Fruit fly (Drosophila melanogaster) whole organism, wandering third instar larva: ENCODE results near the gene PGRP-LD.

Source experiments
- Abd-B ChIP-seq: fragments of >200 bp; optimal IDR thresholded peaks from 2 replicates; lab custom pipeline; 2017; ENCODE audit warnings: missing biosample characterization, missing genetic modification characterization
- CrebA ChIP-seq: fragments of 200-800 bp; sonication (Bioruptor generic); optimal IDR thresholded peaks from 2 replicates; lab custom pipeline; 2016; ENCODE audit warnings: missing biosample characterization, mild to moderate bottlenecking, missing genetic modification characterization, borderline replicate concordance
- Vsx2 ChIP-seq: fragments of 200-300, 225-300 bp; sonication (Bioruptor generic); optimal IDR thresholded peaks from 2 replicates; lab custom pipeline; 2018; ENCODE audit warnings: missing biosample characterization, missing genetic modification characterization; ENCODE audit not compliant: partially characterized antibody
- dmrt93B ChIP-seq: fragments of 200-800 bp; sonication (Bioruptor generic); optimal IDR thresholded peaks from 2 replicates; lab custom pipeline; 2018; ENCODE audit warnings: missing biosample characterization, mild to moderate bottlenecking, missing genetic modification characterization
- h ChIP-seq: fragments of 200-800 bp; sonication (Bioruptor generic); optimal IDR thresholded peaks from 3 replicates; lab custom pipeline; 2016; ENCODE audit warnings: missing biosample characterization, mild to moderate bottlenecking, missing genetic modification characterization
- pan ChIP-seq: fragments of >200 bp; optimal IDR thresholded peaks from 2 replicates; lab custom pipeline; 2017
- tai ChIP-seq: sonication (Bioruptor generic); optimal IDR thresholded peaks from 2 replicates; lab custom pipeline; 2016; ENCODE audit warnings: missing biosample characterization, missing genetic modification characterization
- usp ChIP-seq: fragments of >200 bp; optimal IDR thresholded peaks from 2 replicates; lab custom pipeline; 2017; ENCODE audit warnings: missing biosample characterization, missing genetic modification characterization

DNA sequence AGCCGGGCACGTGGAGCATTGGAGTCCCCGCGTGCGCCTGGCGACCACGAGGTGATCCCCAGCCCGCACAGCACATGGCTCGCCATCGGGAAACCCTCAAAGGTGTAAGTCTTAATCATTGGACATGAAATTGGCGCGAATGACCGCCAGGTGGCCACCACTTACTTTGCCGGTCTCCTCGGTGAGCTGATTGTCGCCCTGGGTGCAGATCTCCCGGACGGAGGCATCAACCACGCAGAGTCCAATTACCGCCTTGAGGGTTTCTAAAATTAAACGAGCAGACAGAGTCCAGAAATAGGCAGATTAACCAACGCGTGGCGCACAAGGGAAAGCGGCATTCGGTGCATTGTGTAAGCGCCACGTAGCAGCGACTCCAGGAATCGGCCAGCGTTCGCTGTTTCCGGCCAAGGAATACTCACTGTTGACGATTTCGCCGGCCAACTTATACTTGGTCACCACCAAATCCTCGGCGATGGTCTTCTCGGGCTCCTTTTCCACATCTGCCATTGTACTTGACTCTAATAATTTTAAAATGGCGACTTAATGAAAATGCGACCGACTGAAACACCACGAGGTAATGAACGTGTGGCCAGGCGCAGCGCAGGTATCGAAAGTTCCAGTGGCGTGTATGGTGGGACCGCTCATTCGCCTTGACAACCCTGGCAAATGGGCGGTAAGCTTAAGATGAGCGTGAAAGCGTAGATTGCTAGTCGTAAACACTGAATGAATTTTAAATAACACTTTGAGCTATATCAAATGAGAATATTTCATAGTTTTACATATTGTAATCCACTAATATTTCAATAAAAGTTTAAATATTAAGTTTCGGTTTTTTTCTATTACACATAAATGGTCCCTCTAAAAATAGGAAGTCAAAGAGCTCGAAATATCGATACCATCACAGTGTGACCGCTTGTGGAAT, 14.7 kb upstream of the PGRP-LD start, which contains the start of gene CG10576:
- no peak for TF ChIP-seq pan (lab: Kevin White, UChicago)
- no peak for TF ChIP-seq usp
- TF ChIP-seq CrebA (GFP tag; lab: Kevin White, UChicago): no peak
- no peak for TF ChIP-seq h (GFP tag; lab: Kevin White, UChicago)
- no peak for TF ChIP-seq dmrt93B (GFP tag; lab: Kevin White, UChicago)
- no peak for TF ChIP-seq tai (GFP tag; lab: Kevin White, UChicago)
- no peak for TF ChIP-seq Abd-B (GFP tag; lab: Kevin White, UChicago)
- TF ChIP-seq Vsx2 (GFP tag; lab: Kevin White, UChicago): no peak
